Fruit fly (Drosophila melanogaster) whole organism, embryonic: ENCODE results near the gene CG9626.

Experiments used
- Ada2b ChIP-seq: fragments of 200-800 bp; sonication (Bioruptor generic); IDR thresholded peaks from 2 replicates; pipeline ENCODE4 v1.3.6; 2022; ENCODE audit warnings: missing biosample characterization, missing genetic modification characterization
- Aef1 ChIP-seq: fragments of 200-800 bp; sonication (Bioruptor generic); IDR thresholded peaks from 3 replicates; pipeline ENCODE4 v1.3.6; 2022; ENCODE audit warnings: missing biosample characterization, missing genetic modification characterization
- BEAF-32 ChIP-seq: fragments of 200-800 bp; sonication (Bioruptor generic); optimal IDR thresholded peaks from 3 replicates; lab custom pipeline; 2017; ENCODE audit warnings: missing biosample characterization, missing genetic modification characterization, mild to moderate bottlenecking, moderate library complexity, missing genetic modification reagents
- Bgb ChIP-seq: fragments of 200-800 bp; sonication (Bioruptor generic); IDR thresholded peaks from 2 replicates; pipeline ENCODE4 v1.3.6; 2022; ENCODE audit warnings: missing biosample characterization, missing genetic modification characterization; ENCODE audit not compliant: partially characterized antibody
- Blimp-1 ChIP-seq: fragments of 200-800 bp; sonication (Bioruptor generic); optimal IDR thresholded peaks from 3 replicates; lab custom pipeline; 2018; ENCODE audit warnings: missing biosample characterization, missing genetic modification characterization, mild to moderate bottlenecking, moderate library complexity, missing genetic modification reagents
- CG11560 ChIP-seq: fragments of 200-800 bp; sonication (Bioruptor generic); IDR thresholded peaks from 3 replicates; pipeline ENCODE4 v1.3.6; 2022; ENCODE audit warnings: missing biosample characterization, missing genetic modification characterization
- CG14050 ChIP-seq: fragments of 200-800 bp; sonication (Bioruptor generic); IDR thresholded peaks from 3 replicates; pipeline ENCODE4 v1.3.6; 2022; ENCODE audit warnings: missing biosample characterization, missing genetic modification characterization
- CG1602 ChIP-seq: fragments of 200-800 bp; sonication (Bioruptor generic); optimal IDR thresholded peaks from 3 replicates; lab custom pipeline; 2016; ENCODE audit warnings: missing biosample characterization, missing genetic modification characterization
- CG1603 ChIP-seq: fragments of 200-800 bp; sonication (Bioruptor generic); optimal IDR thresholded peaks from 2 replicates; lab custom pipeline; 2019; ENCODE audit warnings: missing biosample characterization, mild to moderate bottlenecking, missing genetic modification characterization, moderate library complexity
- CG16813 ChIP-seq: fragments of 200-800 bp; sonication (Bioruptor generic); IDR thresholded peaks from 3 replicates; pipeline ENCODE4 v1.3.6; 2022; ENCODE audit warnings: missing biosample characterization, missing genetic modification characterization; ENCODE audit not compliant: partially characterized antibody
- CG18619 ChIP-seq: fragments of 200-800 bp; sonication (Bioruptor generic); optimal IDR thresholded peaks from 3 replicates; lab custom pipeline; 2017; ENCODE audit warnings: missing biosample characterization, mild to moderate bottlenecking, missing genetic modification characterization
- CG4328 ChIP-seq: fragments of 200-800 bp; sonication (Bioruptor generic); optimal IDR thresholded peaks from 3 replicates; lab custom pipeline; 2017; ENCODE audit warnings: missing biosample characterization, missing genetic modification reagents, missing genetic modification characterization
- CG6689 ChIP-seq: fragments of 200-800 bp; sonication (Bioruptor generic); IDR thresholded peaks from 2 replicates; pipeline ENCODE4 v1.3.6; 2022; ENCODE audit warnings: missing biosample characterization, missing genetic modification characterization
- CG9797 ChIP-seq: fragments of 200-800 bp; sonication (Bioruptor generic); optimal IDR thresholded peaks from 3 replicates; lab custom pipeline; 2018; ENCODE audit warnings: missing biosample characterization, mild to moderate bottlenecking, missing genetic modification characterization
- CTCF ChIP-seq: fragments of 200-800 bp; sonication (Bioruptor generic); optimal IDR thresholded peaks from 2 replicates; lab custom pipeline; 2017; ENCODE audit warnings: missing biosample characterization, mild to moderate bottlenecking, missing genetic modification characterization, moderate library complexity
- Dp ChIP-seq: fragments of 200-800 bp; sonication (Bioruptor generic); optimal IDR thresholded peaks from 2 replicates; lab custom pipeline; 2018; ENCODE audit warnings: missing biosample characterization, mild to moderate bottlenecking, missing genetic modification characterization, moderate library complexity
- Dref ChIP-seq: fragments of 200-800 bp; sonication (Bioruptor generic); IDR thresholded peaks from 2 replicates; pipeline ENCODE4 v1.3.6; 2022; ENCODE audit warnings: missing biosample characterization, missing genetic modification characterization
- E2f2 ChIP-seq: fragments of 200-800 bp; sonication (Bioruptor generic); IDR thresholded peaks from 2 replicates; pipeline ENCODE4 v1.3.6; 2022; ENCODE audit warnings: missing biosample characterization, missing genetic modification characterization
- Ets65A ChIP-seq: fragments of 200-800 bp; sonication (Bioruptor generic); peaks from one replicate; lab custom pipeline; 2016; ENCODE audit warnings: missing biosample characterization, missing genetic modification characterization
- Ets97D ChIP-seq: fragments of 200-800 bp; sonication (Bioruptor generic); optimal IDR thresholded peaks from 3 replicates; lab custom pipeline; 2016; ENCODE audit warnings: missing biosample characterization, missing genetic modification characterization
- HLH4C ChIP-seq: fragments of 200-800 bp; sonication (Bioruptor generic); IDR thresholded peaks from 3 replicates; pipeline ENCODE4 v1.3.6; 2022; ENCODE audit warnings: missing biosample characterization, missing genetic modification characterization; ENCODE audit not compliant: partially characterized antibody
- MBD-R2 ChIP-seq: fragments of 200-800 bp; sonication (Bioruptor generic); IDR thresholded peaks from 2 replicates; pipeline ENCODE4 v1.3.6; 2022; ENCODE audit warnings: missing biosample characterization, missing genetic modification characterization
- MESR4 ChIP-seq: fragments of 200-800 bp; sonication (Bioruptor generic); optimal IDR thresholded peaks from 2 replicates; lab custom pipeline; 2018; ENCODE audit warnings: missing biosample characterization, mild to moderate bottlenecking, missing genetic modification characterization, moderate library complexity
- Med ChIP-seq: fragments of 200-800 bp; sonication (Bioruptor generic); peaks from one replicate; lab custom pipeline; 2016; ENCODE audit warnings: missing biosample characterization, missing genetic modification characterization, mild to moderate bottlenecking, inconsistent platforms, moderate library complexity
- NC2α ChIP-seq: fragments of 200-800 bp; sonication (Bioruptor generic); optimal IDR thresholded peaks from 2 replicates; lab custom pipeline; 2016; ENCODE audit warnings: missing biosample characterization, missing genetic modification characterization
- Scr ChIP-seq: fragments of 200-800 bp; sonication (Bioruptor generic); IDR thresholded peaks from 2 replicates; pipeline ENCODE4 v1.3.6; 2022; ENCODE audit warnings: missing biosample characterization, missing genetic modification characterization; ENCODE audit not compliant: partially characterized antibody
- Xbp1 ChIP-seq: fragments of 200-800 bp; sonication (Bioruptor generic); optimal IDR thresholded peaks from 3 replicates; lab custom pipeline; 2016; ENCODE audit warnings: missing biosample characterization, mild to moderate bottlenecking, missing genetic modification characterization
- ato ChIP-seq: fragments of 200-800 bp; sonication (Bioruptor generic); IDR thresholded peaks from 2 replicates; pipeline ENCODE4 v1.3.6; 2022; ENCODE audit warnings: missing biosample characterization, missing genetic modification characterization; ENCODE audit not compliant: partially characterized antibody
- bbx ChIP-seq: fragments of 200-800 bp; sonication (Bioruptor generic); IDR thresholded peaks from 2 replicates; pipeline ENCODE4 v1.3.6; 2022; ENCODE audit warnings: missing biosample characterization, missing genetic modification characterization; ENCODE audit not compliant: partially characterized antibody
- bsh ChIP-seq, 2 experiments: fragments of 200-800 bp; sonication (Bioruptor generic); optimal IDR thresholded peaks; 2 replicates each; lab custom pipeline; 2017 to 2018; ENCODE audit warnings: mild to moderate bottlenecking in 2 of 2, missing biosample characterization in 2 of 2, missing genetic modification characterization in 2 of 2, moderate library complexity in 1 of 2
- chinmo ChIP-seq: fragments of 200-800 bp; sonication (Bioruptor generic); IDR thresholded peaks from 4 replicates; pipeline ENCODE4 v1.3.6; 2022; ENCODE audit warnings: missing biosample characterization, missing genetic modification characterization; ENCODE audit not compliant: partially characterized antibody
- ftz-f1 ChIP-seq: fragments of 200-800 bp; sonication (Bioruptor generic); optimal IDR thresholded peaks from 2 replicates; lab custom pipeline; 2016; ENCODE audit warnings: missing biosample characterization, missing genetic modification characterization
- gfzf ChIP-seq: fragments of 200-800 bp; sonication (Bioruptor generic); optimal IDR thresholded peaks from 2 replicates; lab custom pipeline; 2016; ENCODE audit warnings: missing biosample characterization, mild to moderate bottlenecking, missing genetic modification characterization, moderate library complexity
- ham ChIP-seq: fragments of 200-800 bp; sonication (Bioruptor generic); IDR thresholded peaks from 2 replicates; pipeline ENCODE4 v1.3.6; 2022; ENCODE audit warnings: missing biosample characterization, missing genetic modification characterization
- hkb ChIP-seq, 2 experiments: fragments of 200-800 bp in 1 of 2; fragments of >200 bp in 1 of 2; sonication (Bioruptor generic) in 1 of 2; IDR thresholded peaks in 1 of 2; optimal IDR thresholded peaks in 1 of 2; 2 replicates each; pipeline versions ENCODE4 v1.3.6 to Lab custom; 2017 to 2022; ENCODE audit warnings: missing biosample characterization in 1 of 2, missing genetic modification characterization in 1 of 2
- kay ChIP-seq: fragments of 200-800 bp; sonication (Bioruptor generic); optimal IDR thresholded peaks from 2 replicates; lab custom pipeline; 2016; ENCODE audit warnings: missing biosample characterization, missing genetic modification characterization
- org-1 ChIP-seq: fragments of 200-800 bp; sonication (Bioruptor generic); optimal IDR thresholded peaks from 2 replicates; lab custom pipeline; 2017; ENCODE audit warnings: missing biosample characterization, missing genetic modification characterization
- pb ChIP-seq: fragments of 200-800 bp; sonication (Bioruptor generic); optimal IDR thresholded peaks from 3 replicates; lab custom pipeline; 2016; ENCODE audit warnings: missing biosample characterization, missing genetic modification characterization
- phol ChIP-seq: fragments of 200-800 bp; sonication (Bioruptor generic); optimal IDR thresholded peaks from 3 replicates; lab custom pipeline; 2018; ENCODE audit warnings: missing biosample characterization, mild to moderate bottlenecking, missing genetic modification characterization, moderate library complexity
- pzg ChIP-seq: fragments of 200-800 bp; sonication (Bioruptor generic); optimal IDR thresholded peaks from 3 replicates; lab custom pipeline; 2018; ENCODE audit warnings: missing biosample characterization, mild to moderate bottlenecking, missing genetic modification characterization, moderate library complexity
- row ChIP-seq: fragments of 200-800 bp; sonication (Bioruptor generic); IDR thresholded peaks from 3 replicates; pipeline ENCODE4 v1.3.6; 2022; ENCODE audit warnings: missing biosample characterization, missing genetic modification characterization
- stwl ChIP-seq: fragments of 200-800 bp; sonication (Bioruptor generic); optimal IDR thresholded peaks from 3 replicates; lab custom pipeline; 2018; ENCODE audit warnings: missing biosample characterization, mild to moderate bottlenecking, missing genetic modification characterization, moderate library complexity
- sug ChIP-seq: fragments of 200-800 bp; optimal IDR thresholded peaks from 2 replicates; lab custom pipeline; 2019; ENCODE audit warnings: missing biosample characterization, mild to moderate bottlenecking, missing genetic modification characterization, moderate library complexity
- tgo ChIP-seq: fragments of 200-800 bp; sonication (Bioruptor generic); IDR thresholded peaks from 3 replicates; pipeline ENCODE4 v1.3.6; 2022; ENCODE audit warnings: missing biosample characterization, missing genetic modification characterization
- unc-4 ChIP-seq: fragments of 200-800 bp; sonication (Bioruptor generic); IDR thresholded peaks from 2 replicates; pipeline ENCODE4 v1.3.6; 2022; ENCODE audit warnings: missing biosample characterization, missing genetic modification characterization; ENCODE audit not compliant: partially characterized antibody

Gene CG9626

DNA sequence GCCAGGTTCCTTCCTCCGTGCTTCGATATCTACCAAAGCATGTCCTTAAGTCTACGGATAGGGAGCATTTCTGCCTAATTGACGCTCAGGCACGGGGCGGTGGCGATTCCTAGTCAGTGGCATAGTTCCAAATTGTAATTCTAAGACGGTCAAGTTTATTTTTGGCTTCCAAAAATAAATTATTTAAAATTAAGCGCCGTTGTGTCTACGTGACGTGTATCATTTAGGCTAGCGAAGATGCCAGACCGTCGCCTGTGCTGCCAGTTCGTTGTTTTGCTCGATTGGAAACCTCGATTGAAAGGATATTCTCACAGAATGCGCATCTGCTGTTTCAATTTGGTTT is 48.3 kb upstream of the CG9626 start:
- TF ChIP-seq Xbp1 (GFP tag; lab: Kevin White, UChicago) (peak; percentile 89), kay (GFP tag; lab: Kevin White, UChicago) (peak; percentile 21), Dref (GFP tag; lab: Robert Waterston, UW) (peak; percentile 41), CG1603 (tag; lab: Kevin White, UChicago) (no peak), Med (GFP tag; lab: Kevin White, UChicago) (peak; percentile 34), Bgb (GFP tag; lab: Robert Waterston, UW) (no peak), bsh (GFP tag; optimal IDR thresholded peaks at IDR 0.05; lab: Kevin White, UChicago) (no peak), Aef1 (GFP tag; lab: Robert Waterston, UW) (no peak), tgo (no peak), E2f2 (GFP tag; lab: Robert Waterston, UW) (peak; percentile 81), Ets97D (GFP tag; lab: Kevin White, UChicago) (no peak), HLH4C (GFP tag; lab: Robert Waterston, UW) (no peak), bbx (peak; percentile 13; the same call in 1 of the 2 replicates), ato (GFP tag; lab: Robert Waterston, UW) (no peak), CG18619 (GFP tag; lab: Kevin White, UChicago) (peak; percentile 17), CG4328 (GFP tag; lab: Kevin White, UChicago) (no peak), Dp (GFP tag; lab: Kevin White, UChicago) (peak; percentile 71), MESR4 (GFP tag; lab: Kevin White, UChicago) (peak; percentile 28), ham (no peak), hkb (optimal IDR thresholded peaks at IDR 0.05; lab: Kevin White, UChicago) (no peak), hkb (GFP tag; IDR thresholded peaks at IDR 0.05; lab: Robert Waterston, UW) (no peak), NC2α (GFP tag; lab: Kevin White, UChicago) (no peak), row (no peak), Ada2b (GFP tag; lab: Robert Waterston, UW) (no peak), org-1 (GFP tag; lab: Kevin White, UChicago) (no peak)

DNA sequence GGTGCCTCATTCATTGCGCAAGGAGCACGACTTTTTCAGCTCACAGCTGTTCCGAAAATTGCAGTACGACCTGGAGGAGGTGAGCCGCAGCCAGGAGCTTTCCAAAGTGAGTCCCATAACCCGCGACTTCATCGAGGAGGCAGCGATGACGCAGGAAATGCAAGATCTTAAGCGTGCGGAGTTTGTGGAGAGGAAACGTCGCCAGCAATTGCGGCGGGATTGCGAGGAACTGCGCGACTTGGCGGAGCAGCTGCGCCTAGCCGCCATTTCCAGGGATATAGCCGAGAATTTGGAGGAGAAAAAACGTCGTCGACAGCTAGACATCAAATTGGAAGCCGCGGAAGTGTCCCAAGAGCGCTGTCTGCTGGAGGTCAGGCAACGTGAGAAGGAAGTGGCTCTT is 47.1 kb upstream of the CG9626 start:
- TF ChIP-seq CG6689 (GFP tag; lab: Robert Waterston, UW) (no peak), MESR4 (GFP tag; lab: Kevin White, UChicago) (peak; percentile 12), Med (GFP tag; lab: Kevin White, UChicago) (peak; percentile 55), Ets65A (GFP tag; lab: Kevin White, UChicago) (peak; percentile 88)

DNA sequence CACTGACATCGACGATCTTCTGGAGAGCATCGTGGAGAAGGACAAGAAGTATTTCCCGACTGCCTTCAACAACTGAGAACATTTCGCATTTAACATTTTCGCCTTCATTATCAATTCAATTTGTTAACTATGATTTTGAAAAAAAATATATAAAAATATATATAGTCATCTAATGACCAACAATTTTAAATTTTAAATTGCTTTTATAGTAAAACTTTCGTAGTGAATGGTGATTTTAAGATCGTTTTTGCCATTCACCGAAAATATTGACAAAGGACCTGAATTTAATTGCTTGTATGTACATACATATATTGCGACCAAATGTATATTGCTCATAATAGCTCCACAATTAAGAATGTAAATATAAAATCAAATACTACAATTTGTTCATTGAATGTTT is 46.5 kb upstream of the CG9626 start, which contains the start of gene CG7352:
Gene CG7352, plus strand, starts transcription at position 301 of the 400 bp plus-strand sequence.
- TF ChIP-seq stwl (tag; lab: Kevin White, UChicago) (peak; percentile 23), pb (no peak), CG11560 (no peak)

DNA sequence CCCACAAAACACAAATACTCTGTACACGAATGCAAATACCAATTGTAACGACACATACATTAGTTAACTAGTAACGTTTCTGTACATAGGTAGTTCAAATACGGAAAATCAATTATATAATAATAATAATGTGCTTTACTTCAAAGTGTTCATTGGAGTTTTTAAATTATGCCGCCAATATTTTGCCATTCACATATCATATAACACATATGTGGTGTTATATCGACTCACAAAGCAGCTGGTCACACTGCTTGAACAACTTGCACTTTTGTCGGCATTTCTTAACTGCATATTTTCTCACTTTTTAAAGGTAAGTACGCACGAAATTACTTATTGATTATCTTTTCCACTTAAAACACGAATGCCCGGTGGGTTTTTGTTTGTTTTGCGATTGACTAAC is 43.4 kb upstream of the CG9626 start, which contains the start of gene DppIII:
Gene DppIII, plus strand, starts transcription at position 227 of the 400 bp plus-strand sequence.
- no peak for TF ChIP-seq sug (tag; lab: Kevin White, UChicago)
- peak; percentile 7 for TF ChIP-seq CG9797 (GFP tag; lab: Kevin White, UChicago)
- TF ChIP-seq Blimp-1 = peak; percentile 78
- 0 out of 3 replicates have a peak, but pooled peaks have one; percentile 25 for TF ChIP-seq CG16813 (GFP tag; lab: Robert Waterston, UW)
- TF ChIP-seq unc-4 (GFP tag; lab: Robert Waterston, UW) = 0 out of 2 replicates have a peak, but pooled peaks have one; percentile 27
- TF ChIP-seq Scr (GFP tag; lab: Robert Waterston, UW) = 0 out of 2 replicates have a peak, but pooled peaks have one; percentile 25
- no peak for TF ChIP-seq CG1602
- no peak for TF ChIP-seq CTCF
- peak; percentile 35 for TF ChIP-seq stwl (tag; lab: Kevin White, UChicago)
- TF ChIP-seq MBD-R2 (GFP tag; lab: Robert Waterston, UW) = peak; percentile 55
- 0 out of 4 replicates have a peak, but pooled peaks have one; percentile 44 for TF ChIP-seq chinmo (GFP tag; lab: Robert Waterston, UW)
- peak; percentile 39 for TF ChIP-seq BEAF-32 (GFP tag; lab: Kevin White, UChicago)
- TF ChIP-seq phol = peak; percentile 16
- TF ChIP-seq gfzf (GFP tag; lab: Kevin White, UChicago) = peak; percentile 65
- no peak for TF ChIP-seq CG14050
- peak; percentile 86 for TF ChIP-seq E2f2 (GFP tag; lab: Robert Waterston, UW)
- no peak for TF ChIP-seq ftz-f1 (GFP tag; lab: Kevin White, UChicago)
- TF ChIP-seq MESR4 (GFP tag; lab: Kevin White, UChicago) = peak; percentile 41
- TF ChIP-seq Dref (GFP tag; lab: Robert Waterston, UW) = peak; percentile 14; the same call in 1 of the 2 replicates
- peak; percentile 55 for TF ChIP-seq pzg (GFP tag; lab: Kevin White, UChicago)
- TF ChIP-seq CG1603 (tag; lab: Kevin White, UChicago) = peak; percentile 1
